Fruit fly (Drosophila melanogaster): Measurements from ENCODE around the gene CLIP-190.

The CLIP-190 gene

DNA sequence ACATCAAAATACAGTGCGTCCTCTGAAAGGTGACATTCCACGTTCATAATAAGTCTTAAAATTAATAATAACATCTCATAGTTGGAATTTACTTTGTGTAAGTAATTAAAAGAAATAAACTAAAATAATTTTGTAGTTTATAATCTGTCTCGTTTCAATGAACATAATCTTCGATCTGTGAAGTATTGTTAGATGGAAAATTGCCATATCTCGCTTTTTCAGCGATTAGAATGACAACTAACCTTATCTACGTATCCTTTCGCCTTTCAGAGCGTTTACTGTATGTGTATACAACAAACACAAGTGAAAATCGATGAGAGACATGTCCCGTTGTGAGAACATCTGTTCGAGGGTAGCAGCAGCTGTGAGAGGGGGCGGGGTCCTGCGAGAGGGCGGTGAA is 2.2 kb upstream of the CLIP-190 start (continued):
- TF ChIP-seq Stat92E (GFP tag; optimal IDR thresholded peaks at IDR 0.05) (peak in 1 of 3 experiments; percentile 73), CG17802 (tag; optimal IDR thresholded peaks at IDR 0.05) (peak; percentile 37), CG4360 (GFP tag; IDR thresholded peaks at IDR 0.05) (peak; percentile 89), chinmo (GFP tag; IDR thresholded peaks at IDR 0.05; ENCODE audit: partially characterized antibody) (no peak), CG15269 (tag; optimal IDR thresholded peaks at IDR 0.05) (peak; percentile 68), HLH4C (GFP tag; IDR thresholded peaks at IDR 0.05; ENCODE audit: partially characterized antibody) (no peak), MESR4 (GFP tag; optimal IDR thresholded peaks at IDR 0.05) (no peak), Lpt (GFP tag; optimal IDR thresholded peaks at IDR 0.05) (no peak), sc (optimal IDR thresholded peaks at IDR 0.05) (no peak), sc (GFP tag; optimal IDR thresholded peaks at IDR 0.05) (peak; percentile 59), Ada2b (GFP tag; IDR thresholded peaks at IDR 0.05) (0 out of 2 replicates have a peak, but pooled peaks have one; percentile 10), zen (tag; optimal IDR thresholded peaks at IDR 0.05) (peak; percentile 78), CG2712 (tag; optimal IDR thresholded peaks at IDR 0.05) (peak; percentile 91), hth (optimal IDR thresholded peaks at IDR 0.05) (no peak), CHES-1-like (GFP tag; optimal IDR thresholded peaks at IDR 0.05) (peak; percentile 47), CG11398 (GFP tag; optimal IDR thresholded peaks at IDR 0.05) (no peak), CG8944 (GFP tag; optimal IDR thresholded peaks at IDR 0.05) (peak; percentile 48), B-H2 (GFP tag; optimal IDR thresholded peaks at IDR 0.05) (peak; percentile 69), CG7928 (GFP tag; optimal IDR thresholded peaks at IDR 0.05) (no peak), CG10147 (GFP tag; optimal IDR thresholded peaks at IDR 0.05) (peak; percentile 66), Neu2 (GFP tag; optimal IDR thresholded peaks at IDR 0.05; ENCODE audit: borderline replicate concordance) (no peak), CG3065 (GFP tag; optimal IDR thresholded peaks at IDR 0.05) (peak; percentile 8), CG14667 (GFP tag; IDR thresholded peaks at IDR 0.05) (0 out of 2 replicates have a peak, but pooled peaks have one; percentile 4), NC2α (GFP tag; optimal IDR thresholded peaks at IDR 0.05) (no peak), CG7271 (tag; optimal IDR thresholded peaks at IDR 0.05) (no peak), crc (GFP tag; optimal IDR thresholded peaks at IDR 0.05) (no peak), Jarid2 (GFP tag; optimal IDR thresholded peaks at IDR 0.05) (no peak), fd64A (GFP tag; optimal IDR thresholded peaks at IDR 0.05) (peak; percentile 51), PHDP (tag; optimal IDR thresholded peaks at IDR 0.05) (peak; percentile 84), Fer1 (GFP tag; optimal IDR thresholded peaks at IDR 0.05) (peak; percentile 85), CG5245 (GFP tag; optimal IDR thresholded peaks at IDR 0.05) (peak; percentile 33), CG8388 (GFP tag; optimal IDR thresholded peaks at IDR 0.05) (peak; percentile 74), NFAT (GFP tag; IDR thresholded peaks at IDR 0.05) (no peak), CG4820 (GFP tag; optimal IDR thresholded peaks at IDR 0.05) (peak; percentile 46), CG16779 (GFP tag; IDR thresholded peaks at IDR 0.05) (no peak), CG6689 (GFP tag; IDR thresholded peaks at IDR 0.05) (peak; percentile 72), Awh (GFP tag; IDR thresholded peaks at IDR 0.05) (no peak), salm (tag; optimal IDR thresholded peaks at IDR 0.05) (peak; percentile 68), CG4404 (GFP tag; IDR thresholded peaks at IDR 0.05) (peak; percentile 60), Trl (optimal IDR thresholded peaks at IDR 0.05) (no peak), Trl (GFP tag; optimal IDR thresholded peaks at IDR 0.05) (peak; percentile 49), h (optimal IDR thresholded peaks at IDR 0.05) (no peak), Mrtf (GFP tag; IDR thresholded peaks at IDR 0.05) (no peak), mld (GFP tag; IDR thresholded peaks at IDR 0.05; ENCODE audit: partially characterized antibody) (no peak), CG11456 (GFP tag; IDR thresholded peaks at IDR 0.05) (no peak), Lim3 (GFP tag; IDR thresholded peaks at IDR 0.05) (no peak), nerfin-2 (GFP tag; IDR thresholded peaks at IDR 0.05; ENCODE audit: partially characterized antibody) (no peak), crp (GFP tag; optimal IDR thresholded peaks at IDR 0.05) (peak in 1 of 2 experiments; percentile 40), Sry-δ (GFP tag; optimal IDR thresholded peaks at IDR 0.05) (no peak), knrl (GFP tag; IDR thresholded peaks at IDR 0.05; ENCODE audit: partially characterized antibody) (no peak), zf30C (GFP tag; optimal IDR thresholded peaks at IDR 0.05) (no peak), CG10274 (GFP tag; optimal IDR thresholded peaks at IDR 0.05) (peak; percentile 3)
